Worm (Caenorhabditis elegans) whole organism, mixed stage, embryonic: ENCODE measurements around the gene pgm-1.

Experiments
- bed-3 ChIP-seq: fragments of 200-800 bp; sonication (Bioruptor generic); optimal IDR thresholded peaks from 3 replicates; lab custom pipeline; 2018; ENCODE audit warnings: mild to moderate bottlenecking, missing genetic modification characterization, moderate library complexity, missing compliant biosample characterization
- ceh-43 ChIP-seq: fragments of 200-800 bp; sonication (Bioruptor generic); optimal IDR thresholded peaks from 2 replicates; lab custom pipeline; 2018; ENCODE audit warnings: mild to moderate bottlenecking, missing genetic modification characterization, moderate library complexity, missing compliant biosample characterization
- ces-1 ChIP-seq: fragments of 150-350 bp; optimal IDR thresholded peaks from 2 replicates; lab custom pipeline; 2014; ENCODE audit warnings: missing biosample characterization, missing genetic modification reagents, missing genetic modification characterization
- cnd-1 ChIP-seq: fragments of 200-800 bp; sonication (Bioruptor generic); optimal IDR thresholded peaks from 2 replicates; lab custom pipeline; 2018; ENCODE audit warnings: mild to moderate bottlenecking, missing genetic modification characterization, missing compliant biosample characterization
- drap-1 ChIP-seq: fragments of 200-800 bp; sonication (Bioruptor generic); optimal IDR thresholded peaks from 3 replicates; lab custom pipeline; 2018; ENCODE audit warnings: mild to moderate bottlenecking, missing genetic modification characterization, missing compliant biosample characterization
- elt-1 ChIP-seq: sonication (generic microtip); optimal IDR thresholded peaks from 2 replicates; lab custom pipeline; 2017; ENCODE audit warnings: missing genetic modification characterization, mild to moderate bottlenecking, missing compliant biosample characterization, antibody characterized with exemption, moderate library complexity, borderline replicate concordance; ENCODE audit not compliant: insufficient read depth
- elt-3 ChIP-seq: fragments of 150-350 bp; optimal IDR thresholded peaks from 2 replicates; lab custom pipeline; 2014; ENCODE audit warnings: missing biosample characterization, missing genetic modification characterization
- flh-1 ChIP-seq: fragments of 200-800 bp; sonication (Bioruptor generic); optimal IDR thresholded peaks from 2 replicates; lab custom pipeline; 2018; ENCODE audit warnings: mild to moderate bottlenecking, missing genetic modification characterization, moderate library complexity, missing compliant biosample characterization
- ham-2 ChIP-seq: fragments of 200-800 bp; sonication (Bioruptor generic); optimal IDR thresholded peaks from 2 replicates; lab custom pipeline; 2018; ENCODE audit warnings: mild to moderate bottlenecking, missing genetic modification characterization, missing compliant biosample characterization
- hlh-1 ChIP-seq: fragments of 150-350 bp; optimal IDR thresholded peaks from 2 replicates; lab custom pipeline; 2014; ENCODE audit warnings: missing biosample characterization, missing genetic modification reagents, missing genetic modification characterization
- lin-13 ChIP-seq: fragments of 150-350 bp; optimal IDR thresholded peaks from 2 replicates; lab custom pipeline; 2014; ENCODE audit warnings: missing biosample characterization, missing genetic modification characterization
- lin-32 ChIP-seq: fragments of 200-800 bp; sonication (Bioruptor generic); optimal IDR thresholded peaks from 2 replicates; lab custom pipeline; 2018; ENCODE audit warnings: mild to moderate bottlenecking, missing genetic modification characterization, missing compliant biosample characterization
- lsy-2 ChIP-seq: fragments of 150-350 bp; optimal IDR thresholded peaks from 2 replicates; lab custom pipeline; 2014; ENCODE audit warnings: missing biosample characterization, missing genetic modification characterization
- mab-5 ChIP-seq: fragments of 150-350 bp; optimal IDR thresholded peaks from 2 replicates; lab custom pipeline; 2014; ENCODE audit warnings: missing biosample characterization, missing genetic modification characterization
- mep-1 ChIP-seq: fragments of 150-350 bp; optimal IDR thresholded peaks from 2 replicates; lab custom pipeline; 2017; ENCODE audit warnings: missing biosample characterization, missing genetic modification reagents, missing genetic modification characterization, inconsistent platforms
- nhr-12 ChIP-seq: fragments of 150-350 bp; optimal IDR thresholded peaks from 2 replicates; lab custom pipeline; 2014; ENCODE audit warnings: missing biosample characterization, missing genetic modification characterization
- nhr-28 ChIP-seq: fragments of 150-350 bp; optimal IDR thresholded peaks from 2 replicates; lab custom pipeline; 2014; ENCODE audit warnings: missing biosample characterization, missing genetic modification characterization
- nhr-76 ChIP-seq: sonication (generic microtip); optimal IDR thresholded peaks from 2 replicates; lab custom pipeline; 2017; ENCODE audit warnings: missing biosample characterization, missing genetic modification characterization
- pha-4 ChIP-seq: fragments of 150-350 bp; optimal IDR thresholded peaks from 2 replicates; lab custom pipeline; 2018; ENCODE audit warnings: missing biosample characterization, missing genetic modification reagents, missing genetic modification characterization
- sem-2 ChIP-seq: fragments of 200-800 bp; sonication (Bioruptor generic); optimal IDR thresholded peaks from 2 replicates; lab custom pipeline; 2018; ENCODE audit warnings: mild to moderate bottlenecking, missing genetic modification characterization, missing compliant biosample characterization
- sptf-1 ChIP-seq: sonication (generic microtip); optimal IDR thresholded peaks from 2 replicates; lab custom pipeline; 2017; ENCODE audit warnings: mild to moderate bottlenecking, missing genetic modification characterization, moderate library complexity, missing compliant biosample characterization
- tbx-8 ChIP-seq: fragments of 200-800 bp; sonication (Bioruptor generic); optimal IDR thresholded peaks from 2 replicates; lab custom pipeline; 2018; ENCODE audit warnings: mild to moderate bottlenecking, missing genetic modification characterization, moderate library complexity, missing compliant biosample characterization
- unc-120 ChIP-seq: sonication (generic microtip); optimal IDR thresholded peaks from 2 replicates; lab custom pipeline; 2017; ENCODE audit warnings: missing genetic modification characterization, missing compliant biosample characterization; ENCODE audit not compliant: poor library complexity, severe bottlenecking
- unc-39 ChIP-seq: fragments of 150-350 bp; optimal IDR thresholded peaks from 2 replicates; lab custom pipeline; 2014; ENCODE audit warnings: missing biosample characterization, missing genetic modification characterization
- unc-62 ChIP-seq: fragments of 150-350 bp; optimal IDR thresholded peaks from 2 replicates; lab custom pipeline; 2014; ENCODE audit warnings: missing biosample characterization, missing genetic modification reagents, missing genetic modification characterization
- zip-8 ChIP-seq: fragments of 150-350 bp; optimal IDR thresholded peaks from 2 replicates; lab custom pipeline; 2014; ENCODE audit warnings: missing biosample characterization, missing genetic modification characterization
- ztf-11 ChIP-seq: fragments of 150-350 bp; optimal IDR thresholded peaks from 2 replicates; lab custom pipeline; 2014; ENCODE audit warnings: missing biosample characterization, missing genetic modification characterization

pgm-1 gene

DNA sequence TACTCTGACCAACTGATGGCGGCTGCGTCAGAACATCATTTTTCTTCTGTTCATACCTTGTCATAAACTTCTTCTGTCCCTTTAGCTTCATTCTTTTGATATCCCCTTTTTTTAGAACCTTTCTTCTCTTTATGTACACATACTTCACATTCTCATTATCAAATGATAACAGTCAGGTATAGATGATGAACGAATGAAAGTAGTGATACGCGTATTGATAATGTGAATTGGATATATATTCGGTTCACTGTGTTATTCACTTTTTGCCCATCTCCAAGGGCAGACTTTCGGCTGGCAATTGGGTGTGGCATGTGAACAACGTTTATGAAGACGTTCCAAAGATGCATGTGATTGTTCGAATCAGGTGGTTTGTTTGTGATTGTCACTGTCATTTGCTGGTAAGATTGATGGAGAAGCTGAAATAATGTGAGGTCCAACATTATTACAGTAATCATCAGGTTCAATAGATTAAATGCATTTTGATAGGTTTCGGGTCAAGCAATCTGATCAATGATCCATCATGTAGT lies 14.8 kb upstream of the pgm-1 start, which contains the start of gene F11G11.15:
Gene F11G11.15 (plus strand): TSS at position 511 of the 527 bp plus-strand sequence.
- TF ChIP-seq lin-32 (GFP tag; lab: Kevin White, UChicago) = no peak
- no peak for TF ChIP-seq hlh-1
- no peak for TF ChIP-seq pha-4 (tag; lab: Kevin White, UChicago)
- no peak for TF ChIP-seq lsy-2
- no peak for TF ChIP-seq unc-62 (GFP tag; lab: Kevin White, UChicago)
- TF ChIP-seq flh-1 (GFP tag; lab: Kevin White, UChicago) = no peak
- TF ChIP-seq nhr-12 = no peak
- TF ChIP-seq nhr-76 (tag; lab: Kevin White, UChicago) = no peak
- TF ChIP-seq ces-1 (GFP tag; lab: Kevin White, UChicago) = no peak
- TF ChIP-seq cnd-1 (tag; lab: Kevin White, UChicago) = no peak

DNA sequence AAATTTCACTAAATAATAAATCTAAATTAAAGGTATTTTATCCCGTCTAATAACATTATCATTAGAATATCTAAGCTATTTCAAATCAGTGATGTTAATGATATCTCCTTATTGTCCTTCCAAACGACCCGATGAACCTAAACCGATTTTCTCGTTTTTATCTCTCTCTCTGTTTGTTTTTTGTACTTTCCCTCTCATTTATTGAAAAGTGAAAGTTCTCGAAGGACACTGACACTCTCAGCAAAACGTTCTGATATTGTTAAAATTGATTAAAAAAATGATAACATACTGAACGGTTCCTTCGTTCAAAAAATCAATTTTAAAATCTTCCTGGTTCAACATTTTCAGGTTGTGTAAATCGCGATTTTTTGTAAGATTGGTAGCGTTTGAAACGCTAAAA lies 13.1 kb upstream of the pgm-1 start, which contains the start of gene F11G11.13:
Gene F11G11.13 (minus strand): TSS at position 89 of the 400 bp plus-strand sequence.
- no peak for TF ChIP-seq unc-120 (tag; lab: Kevin White, UChicago)
- no peak for TF ChIP-seq nhr-76 (tag; lab: Kevin White, UChicago)
- TF ChIP-seq lin-13 (tag; lab: Kevin White, UChicago) = no peak
- TF ChIP-seq hlh-1 = no peak
- no peak for TF ChIP-seq drap-1 (GFP tag; lab: Kevin White, UChicago)
- TF ChIP-seq lin-32 (GFP tag; lab: Kevin White, UChicago) = no peak
- no peak for TF ChIP-seq ces-1 (GFP tag; lab: Kevin White, UChicago)
- no peak for TF ChIP-seq nhr-28 (tag; lab: Kevin White, UChicago)
- no peak for TF ChIP-seq ham-2 (GFP tag; lab: Kevin White, UChicago)

ce11 chrII:4879629-4880028 lies 9.6 kb upstream of the pgm-1 start, which contains the start of gene gst-6:
TSS of gene gst-6 (plus strand) at chrII:4879891.
- TF ChIP-seq ham-2 (GFP tag; lab: Kevin White, UChicago) = no peak
- no peak for TF ChIP-seq ceh-43
- TF ChIP-seq lin-13 (tag; lab: Kevin White, UChicago) = no peak
- no peak for TF ChIP-seq tbx-8 (GFP tag; lab: Kevin White, UChicago)
- no peak for TF ChIP-seq zip-8 (tag; lab: Kevin White, UChicago)
- TF ChIP-seq bed-3 (GFP tag; lab: Kevin White, UChicago) = no peak
- TF ChIP-seq sptf-1 (tag; lab: Kevin White, UChicago) = no peak
- TF ChIP-seq unc-120 (tag; lab: Kevin White, UChicago) = no peak
- TF ChIP-seq drap-1 (GFP tag; lab: Kevin White, UChicago) = no peak
- no peak for TF ChIP-seq unc-39 (tag; lab: Kevin White, UChicago)
- TF ChIP-seq ztf-11 (tag; lab: Kevin White, UChicago) = no peak
- no peak for TF ChIP-seq sem-2
- TF ChIP-seq cnd-1 (tag; lab: Kevin White, UChicago) = no peak
- TF ChIP-seq lin-32 (GFP tag; lab: Kevin White, UChicago) = no peak
- no peak for TF ChIP-seq mep-1 (tag; lab: Kevin White, UChicago)
- no peak for TF ChIP-seq nhr-28 (tag; lab: Kevin White, UChicago)
- no peak for TF ChIP-seq lsy-2
- TF ChIP-seq, all 35 proteins: peak for 0

DNA sequence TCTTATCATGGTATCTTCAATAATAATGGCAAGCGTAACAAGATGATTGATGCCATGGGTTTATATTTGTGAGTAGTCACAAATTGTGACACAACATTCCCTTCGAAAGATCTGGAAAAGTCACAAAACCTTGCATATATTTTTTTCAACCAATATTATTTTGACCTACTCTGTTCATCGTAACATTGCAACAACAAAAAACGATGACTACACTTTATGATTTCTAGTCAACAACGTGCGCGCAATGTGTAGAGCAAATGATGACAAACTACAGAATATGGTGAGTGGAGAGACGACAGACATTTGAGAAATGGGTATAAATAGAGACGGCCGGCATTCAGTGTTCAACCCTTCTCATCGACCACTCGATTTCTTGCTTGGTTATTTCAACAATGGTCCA lies 7.5 kb upstream of the pgm-1 start, which contains the start of gene gst-7:
Gene gst-7 (plus strand): TSS at position 336 of the 400 bp plus-strand sequence.
- TF ChIP-seq pha-4 (tag; lab: Kevin White, UChicago) (peak; percentile 31), elt-1 (tag; lab: Kevin White, UChicago) (no peak)

ce11 chrII:4882498-4882897 lies 6.7 kb upstream of the pgm-1 start:
- TF ChIP-seq lin-13 (tag; lab: Kevin White, UChicago) = no peak

- TF ChIP-seq drap-1 (GFP tag; lab: Kevin White, UChicago) = no peak
- no peak for TF ChIP-seq lin-13 (tag; lab: Kevin White, UChicago)
- no peak for TF ChIP-seq hlh-1
- TF ChIP-seq zip-8 (tag; lab: Kevin White, UChicago) = no peak
- TF ChIP-seq ces-1 (GFP tag; lab: Kevin White, UChicago) = no peak
- no peak for TF ChIP-seq unc-120 (tag; lab: Kevin White, UChicago)
- no peak for TF ChIP-seq elt-3 (tag; lab: Kevin White, UChicago)
- no peak for TF ChIP-seq mab-5 (tag; lab: Kevin White, UChicago)
- no peak for TF ChIP-seq ceh-43
- TF ChIP-seq ztf-11 (tag; lab: Kevin White, UChicago) = no peak
These were observed 5.8 kb upstream of the pgm-1 start, which contains the start of gene gst-8 for ce11 chrII:4883412-4883811. TSS of gene gst-8 (plus strand) at chrII:4883712.
